Fruit fly (Drosophila melanogaster) whole organism, embryonic: Measurements from ENCODE around the gene CG31740.

Source experiments
- Atf6 ChIP-seq: fragments of 200-800 bp; sonication (Bioruptor generic); IDR thresholded peaks from 2 replicates; pipeline ENCODE4 v1.3.6; 2022; ENCODE audit warnings: missing biosample characterization, missing genetic modification characterization
- CG11560 ChIP-seq: fragments of 200-800 bp; sonication (Bioruptor generic); IDR thresholded peaks from 3 replicates; pipeline ENCODE4 v1.3.6; 2022; ENCODE audit warnings: missing biosample characterization, missing genetic modification characterization
- CG15514 ChIP-seq: fragments of 200-800 bp; sonication (Bioruptor generic); optimal IDR thresholded peaks from 3 replicates; lab custom pipeline; 2017; ENCODE audit warnings: missing biosample characterization, missing genetic modification characterization, mild to moderate bottlenecking, moderate library complexity, missing genetic modification reagents
- CG1602 ChIP-seq: fragments of 200-800 bp; sonication (Bioruptor generic); optimal IDR thresholded peaks from 3 replicates; lab custom pipeline; 2016; ENCODE audit warnings: missing biosample characterization, missing genetic modification characterization
- CG1603 ChIP-seq: fragments of 200-800 bp; sonication (Bioruptor generic); optimal IDR thresholded peaks from 2 replicates; lab custom pipeline; 2019; ENCODE audit warnings: missing biosample characterization, mild to moderate bottlenecking, missing genetic modification characterization, moderate library complexity
- CG17612 ChIP-seq: fragments of 200-800 bp; sonication (Bioruptor generic); IDR thresholded peaks from 2 replicates; pipeline ENCODE4 v1.3.6; 2022; ENCODE audit warnings: missing biosample characterization, missing genetic modification characterization
- CG1832 ChIP-seq: fragments of 200-800 bp; sonication (Bioruptor generic); optimal IDR thresholded peaks from 2 replicates; lab custom pipeline; 2017; ENCODE audit warnings: missing biosample characterization, mild to moderate bottlenecking, missing genetic modification characterization, inconsistent platforms
- CG18476 ChIP-seq: fragments of 200-800 bp; sonication (Bioruptor generic); optimal IDR thresholded peaks from 2 replicates; lab custom pipeline; 2016; ENCODE audit warnings: missing biosample characterization, mild to moderate bottlenecking, missing genetic modification characterization
- CG3726 ChIP-seq: fragments of 200-800 bp; sonication (Bioruptor generic); IDR thresholded peaks from 3 replicates; pipeline ENCODE4, ENCODE4 v1.3.6; 2022; ENCODE audit warnings: missing biosample characterization, missing genetic modification characterization
- CG3847 ChIP-seq: fragments of 200-800 bp; sonication (Bioruptor generic); IDR thresholded peaks from 2 replicates; pipeline ENCODE4 v1.3.6; 2022; ENCODE audit warnings: missing biosample characterization, missing genetic modification characterization
- CG4854 ChIP-seq: fragments of 200-800 bp; sonication (Bioruptor generic); optimal IDR thresholded peaks from 2 replicates; lab custom pipeline; 2016; ENCODE audit warnings: missing biosample characterization, missing genetic modification characterization, inconsistent platforms
- CG6683 ChIP-seq: fragments of 200-800 bp; sonication (Bioruptor generic); optimal IDR thresholded peaks from 2 replicates; lab custom pipeline; 2017; ENCODE audit warnings: missing biosample characterization, mild to moderate bottlenecking, missing genetic modification characterization, missing genetic modification reagents
- CG6791 ChIP-seq: fragments of 200-800 bp; sonication (Bioruptor generic); IDR thresholded peaks from 3 replicates; pipeline ENCODE4 v1.3.6; 2022; ENCODE audit warnings: missing biosample characterization, missing genetic modification characterization; ENCODE audit not compliant: partially characterized antibody
- CG7357 ChIP-seq: fragments of 200-800 bp; sonication (Bioruptor generic); IDR thresholded peaks from 3 replicates; pipeline ENCODE4 v1.3.6; 2022; ENCODE audit warnings: missing biosample characterization, missing genetic modification characterization
- CG7928 ChIP-seq: fragments of 200-800 bp; sonication (Bioruptor generic); optimal IDR thresholded peaks from 2 replicates; lab custom pipeline; 2017; ENCODE audit warnings: missing biosample characterization, mild to moderate bottlenecking, missing genetic modification characterization
- CTCF ChIP-seq: fragments of 200-800 bp; sonication (Bioruptor generic); optimal IDR thresholded peaks from 2 replicates; lab custom pipeline; 2017; ENCODE audit warnings: missing biosample characterization, mild to moderate bottlenecking, missing genetic modification characterization, moderate library complexity
- D ChIP-seq, 2 experiments: fragments of 200-800 bp in 1 of 2; fragments of >200 bp in 1 of 2; sonication (Bioruptor generic) in 1 of 2; optimal IDR thresholded peaks; 2 replicates in 1 of 2; 3 replicates in 1 of 2; lab custom pipeline; 2017; ENCODE audit warnings: mild to moderate bottlenecking in 1 of 2, missing biosample characterization in 1 of 2, missing genetic modification characterization in 1 of 2, missing genetic modification reagents in 1 of 2
- D19A ChIP-seq: fragments of 200-800 bp; optimal IDR thresholded peaks from 3 replicates; lab custom pipeline; 2019; ENCODE audit warnings: missing biosample characterization, mild to moderate bottlenecking, missing genetic modification characterization, moderate library complexity
- Dip3 ChIP-seq: fragments of 200-800 bp; sonication (Bioruptor generic); optimal IDR thresholded peaks from 3 replicates; lab custom pipeline; 2016; ENCODE audit warnings: missing biosample characterization, missing genetic modification characterization
- Hey ChIP-seq: fragments of 200-800 bp; sonication (Bioruptor generic); optimal IDR thresholded peaks from 3 replicates; lab custom pipeline; 2018; ENCODE audit warnings: missing biosample characterization, mild to moderate bottlenecking, missing genetic modification characterization
- Hr78 ChIP-seq, 2 experiments: fragments of 200-800 bp in 1 of 2; fragments of >200 bp in 1 of 2; sonication (Bioruptor generic) in 1 of 2; optimal IDR thresholded peaks; 2 replicates each; lab custom pipeline; 2017 to 2019; ENCODE audit warnings: missing biosample characterization in 2 of 2, missing genetic modification characterization in 2 of 2, mild to moderate bottlenecking in 1 of 2, moderate library complexity in 1 of 2
- Myb ChIP-seq: fragments of 200-800 bp; sonication (Bioruptor generic); optimal IDR thresholded peaks from 2 replicates; lab custom pipeline; 2016; ENCODE audit warnings: missing biosample characterization, missing genetic modification characterization
- NC2α ChIP-seq: fragments of 200-800 bp; sonication (Bioruptor generic); optimal IDR thresholded peaks from 2 replicates; lab custom pipeline; 2016; ENCODE audit warnings: missing biosample characterization, missing genetic modification characterization
- Oaz ChIP-seq: fragments of 200-800 bp; sonication (Bioruptor generic); IDR thresholded peaks from 2 replicates; pipeline ENCODE4 v1.3.6; 2022; ENCODE audit warnings: missing biosample characterization, missing genetic modification characterization
- PHDP ChIP-seq: fragments of 200-800 bp; sonication (Bioruptor generic); optimal IDR thresholded peaks from 3 replicates; lab custom pipeline; 2018; ENCODE audit warnings: missing biosample characterization, mild to moderate bottlenecking, missing genetic modification characterization, moderate library complexity
- Sin3A ChIP-seq: fragments of >200 bp; optimal IDR thresholded peaks from 2 replicates; lab custom pipeline; 2018
- abd-A ChIP-seq: fragments of 200-800 bp; sonication (Bioruptor generic); optimal IDR thresholded peaks from 3 replicates; lab custom pipeline; 2019; ENCODE audit warnings: missing biosample characterization, mild to moderate bottlenecking, missing genetic modification characterization, moderate library complexity
- ac ChIP-seq: fragments of 200-800 bp; sonication (Bioruptor generic); optimal IDR thresholded peaks from 3 replicates; lab custom pipeline; 2017; ENCODE audit warnings: missing biosample characterization, mild to moderate bottlenecking, missing genetic modification characterization
- al ChIP-seq: fragments of 200-800 bp; sonication (Bioruptor generic); IDR thresholded peaks from 2 replicates; pipeline ENCODE4 v1.3.6; 2022; ENCODE audit warnings: missing biosample characterization, missing genetic modification characterization
- crc ChIP-seq: fragments of 200-800 bp; sonication (Bioruptor generic); optimal IDR thresholded peaks from 2 replicates; lab custom pipeline; 2016; ENCODE audit warnings: missing biosample characterization, missing genetic modification characterization
- dysf ChIP-seq: fragments of 200-800 bp; sonication (Bioruptor generic); IDR thresholded peaks from 3 replicates; pipeline ENCODE4 v1.3.6; 2022; ENCODE audit warnings: missing biosample characterization, missing genetic modification characterization
- fd102C ChIP-seq: fragments of 200-800 bp; sonication (Bioruptor generic); optimal IDR thresholded peaks from 2 replicates; lab custom pipeline; 2018; ENCODE audit warnings: missing biosample characterization, mild to moderate bottlenecking, missing genetic modification characterization, moderate library complexity
- fd3F ChIP-seq: fragments of 200-800 bp; sonication (Bioruptor generic); optimal IDR thresholded peaks from 2 replicates; lab custom pipeline; 2018; ENCODE audit warnings: missing biosample characterization, mild to moderate bottlenecking, missing genetic modification characterization, moderate library complexity
- fru ChIP-seq: fragments of >200 bp; optimal IDR thresholded peaks from 2 replicates; lab custom pipeline; 2017
- gsb ChIP-seq: fragments of 200-800 bp; sonication (Bioruptor generic); IDR thresholded peaks from 2 replicates; pipeline ENCODE4 v1.3.6; 2022; ENCODE audit warnings: missing biosample characterization, missing genetic modification characterization
- gt ChIP-seq: fragments of 200-800 bp; sonication (Bioruptor generic); IDR thresholded peaks from 2 replicates; pipeline ENCODE4 v1.3.6; 2022; ENCODE audit warnings: missing biosample characterization, missing genetic modification characterization
- her ChIP-seq: fragments of 200-800 bp; sonication (Bioruptor generic); optimal IDR thresholded peaks from 2 replicates; lab custom pipeline; 2016; ENCODE audit warnings: missing biosample characterization, missing genetic modification characterization
- hkb ChIP-seq, 2 experiments: fragments of 200-800 bp in 1 of 2; fragments of >200 bp in 1 of 2; sonication (Bioruptor generic) in 1 of 2; IDR thresholded peaks in 1 of 2; optimal IDR thresholded peaks in 1 of 2; 2 replicates each; pipeline versions ENCODE4 v1.3.6 to Lab custom; 2017 to 2022; ENCODE audit warnings: missing biosample characterization in 1 of 2, missing genetic modification characterization in 1 of 2
- insv ChIP-seq, 2 experiments: fragments of 200-800 bp; sonication (Bioruptor generic); optimal IDR thresholded peaks; 3 replicates each; lab custom pipeline; 2016 to 2018; ENCODE audit warnings: missing biosample characterization in 2 of 2, missing genetic modification characterization in 2 of 2
- inv ChIP-seq: fragments of 200-800 bp; sonication (Bioruptor generic); IDR thresholded peaks from 2 replicates; pipeline ENCODE4 v1.3.6; 2022; ENCODE audit warnings: missing biosample characterization, missing genetic modification characterization; ENCODE audit not compliant: partially characterized antibody
- kah ChIP-seq: fragments of 200-800 bp; sonication (Bioruptor generic); optimal IDR thresholded peaks from 2 replicates; lab custom pipeline; 2018; ENCODE audit warnings: missing biosample characterization, mild to moderate bottlenecking, missing genetic modification characterization
- lmd ChIP-seq: fragments of 200-800 bp; sonication (Bioruptor generic); IDR thresholded peaks from 2 replicates; pipeline ENCODE4 v1.3.6; 2022; ENCODE audit warnings: missing biosample characterization, missing genetic modification characterization
- mld ChIP-seq: fragments of 200-800 bp; sonication (Bioruptor generic); IDR thresholded peaks from 3 replicates; pipeline ENCODE4 v1.3.6; 2022; ENCODE audit warnings: missing biosample characterization, missing genetic modification characterization; ENCODE audit not compliant: partially characterized antibody
- nom ChIP-seq: fragments of 200-800 bp; sonication (Bioruptor generic); optimal IDR thresholded peaks from 2 replicates; lab custom pipeline; 2017; ENCODE audit warnings: missing biosample characterization, missing genetic modification characterization, mild to moderate bottlenecking, moderate library complexity, missing genetic modification reagents
- pita ChIP-seq: fragments of 200-800 bp; sonication (Bioruptor generic); optimal IDR thresholded peaks from 2 replicates; lab custom pipeline; 2017; ENCODE audit warnings: missing biosample characterization, mild to moderate bottlenecking, missing genetic modification characterization
- row ChIP-seq: fragments of 200-800 bp; sonication (Bioruptor generic); IDR thresholded peaks from 3 replicates; pipeline ENCODE4 v1.3.6; 2022; ENCODE audit warnings: missing biosample characterization, missing genetic modification characterization
- schlank ChIP-seq: fragments of 200-800 bp; sonication (Bioruptor generic); optimal IDR thresholded peaks from 2 replicates; lab custom pipeline; 2018; ENCODE audit warnings: missing biosample characterization, mild to moderate bottlenecking, missing genetic modification characterization
- slp2 ChIP-seq: fragments of 200-800 bp; sonication (Bioruptor generic); optimal IDR thresholded peaks from 2 replicates; lab custom pipeline; 2016; ENCODE audit warnings: missing biosample characterization, missing genetic modification characterization
- sob ChIP-seq: fragments of 200-800 bp; sonication (Bioruptor generic); IDR thresholded peaks from 2 replicates; pipeline ENCODE4 v1.3.6; 2022; ENCODE audit warnings: missing biosample characterization, missing genetic modification characterization
- stc ChIP-seq: fragments of 200-800 bp; sonication (Bioruptor generic); IDR thresholded peaks from 2 replicates; pipeline ENCODE4 v1.3.6; 2022; ENCODE audit warnings: missing biosample characterization, missing genetic modification characterization
- vfl ChIP-seq: fragments of 200-800 bp; sonication (Bioruptor generic); optimal IDR thresholded peaks from 2 replicates; lab custom pipeline; 2016; ENCODE audit warnings: missing biosample characterization, missing genetic modification characterization

CG31740 gene

DNA sequence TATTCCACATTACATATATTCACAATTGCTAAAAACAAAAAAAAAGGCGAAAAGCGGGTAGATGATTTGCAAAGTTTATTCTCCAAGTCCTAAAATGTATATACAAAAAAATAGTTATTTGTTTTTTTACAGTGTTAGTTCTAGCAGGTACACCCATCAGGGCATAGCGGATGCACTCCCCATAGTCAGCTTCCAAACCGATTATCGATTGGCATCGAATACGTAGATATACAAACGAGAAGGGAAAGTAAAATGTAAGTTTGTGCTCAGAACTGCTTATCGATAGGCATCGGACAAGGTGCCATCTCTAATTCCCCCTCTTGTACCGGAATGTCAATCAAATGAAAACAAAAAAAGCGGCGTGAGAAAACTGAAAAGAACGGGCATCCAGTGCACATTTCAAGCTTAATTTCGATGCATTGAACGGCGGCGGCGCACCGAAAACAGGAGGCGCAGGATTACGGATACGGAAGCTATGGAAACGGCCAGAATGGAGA, 45.6 kb upstream of the CG31740 start, which contains the start of gene CG5674 (continued):
- TF ChIP-seq CG7928 (GFP tag; lab: Kevin White, UChicago) (no peak), her (GFP tag; lab: Kevin White, UChicago) (no peak), CG6683 (GFP tag; lab: Kevin White, UChicago) (no peak), CG1602 (peak; percentile 52), fd3F (no peak), abd-A (no peak), Oaz (GFP tag; lab: Robert Waterston, UW) (no peak), hkb (optimal IDR thresholded peaks at IDR 0.05; lab: Kevin White, UChicago) (no peak), hkb (GFP tag; IDR thresholded peaks at IDR 0.05; lab: Robert Waterston, UW) (no peak; the same call in 1 of the 2 replicates), CG7357 (GFP tag; lab: Robert Waterston, UW) (no peak), vfl (GFP tag; lab: Kevin White, UChicago) (no peak), NC2α (GFP tag; lab: Kevin White, UChicago) (no peak), dysf (peak; percentile 51; the same call in 2 of the 3 replicates), Hey (no peak), gt (GFP tag; lab: Robert Waterston, UW) (no peak), Dip3 (peak; percentile 20), CTCF (GFP tag; lab: Kevin White, UChicago) (peak; percentile 78), slp2 (no peak), D (optimal IDR thresholded peaks at IDR 0.05; lab: Kevin White, UChicago) (peak; percentile 56), D (GFP tag; optimal IDR thresholded peaks at IDR 0.05; lab: Kevin White, UChicago) (no peak), ac (GFP tag; lab: Kevin White, UChicago) (no peak), sob (GFP tag; lab: Robert Waterston, UW) (peak; percentile 79), CG3847 (GFP tag; lab: Robert Waterston, UW) (peak; percentile 64), D19A (no peak), insv (GFP tag; optimal IDR thresholded peaks at IDR 0.05; lab: Kevin White, UChicago) (peak in 1 of 2 experiments; percentile 12), Myb (no peak), CG1603 (tag; lab: Kevin White, UChicago) (no peak), pita (GFP tag; lab: Kevin White, UChicago) (peak; percentile 90), Hr78 (GFP tag; optimal IDR thresholded peaks at IDR 0.05; lab: Kevin White, UChicago) (no peak), CG18476 (GFP tag; lab: Kevin White, UChicago) (no peak), CG6791 (GFP tag; lab: Robert Waterston, UW) (peak; percentile 94), fru (lab: Kevin White, UChicago) (no peak), row (GFP tag; lab: Robert Waterston, UW) (peak; percentile 62; the same call in 2 of the 3 replicates), CG17612 (GFP tag; lab: Robert Waterston, UW) (no peak), stc (0 out of 2 replicates have a peak, but pooled peaks have one; percentile 5), gsb (GFP tag; lab: Robert Waterston, UW) (no peak), CG4854 (no peak), CG15514 (peak; percentile 58), CG3726 (peak; percentile 58; the same call in 1 of the 3 replicates), CG11560 (peak; percentile 88), lmd (GFP tag; lab: Robert Waterston, UW) (peak; percentile 35; the same call in 1 of the 2 replicates), mld (GFP tag; lab: Robert Waterston, UW) (peak; percentile 85), CG1832 (GFP tag; lab: Kevin White, UChicago) (peak; percentile 37), inv (GFP tag; lab: Robert Waterston, UW) (peak; percentile 84), crc (GFP tag; lab: Kevin White, UChicago) (no peak), PHDP (tag; lab: Kevin White, UChicago) (no peak), kah (no peak), schlank (tag; lab: Kevin White, UChicago) (no peak), Atf6 (peak; percentile 24; the same call in 1 of the 2 replicates), nom (no peak), fd102C (GFP tag; lab: Kevin White, UChicago) (no peak), al (GFP tag; lab: Robert Waterston, UW) (peak; percentile 48), Sin3A (lab: Kevin White, UChicago) (peak; percentile 54)
